Worm (Caenorhabditis elegans): Measurements from ENCODE around the gene dlat-1.

ce11 chrV:14447240-14447763 is at the start of gene dlat-1, which contains the start of gene fntb-1:
- TF ChIP-seq elt-3 (tag; optimal IDR thresholded peaks at IDR 0.05) (no peak), R02D3.7 (tag; optimal IDR thresholded peaks at IDR 0.05) (no peak), skn-1 (tag; optimal IDR thresholded peaks at IDR 0.05) (no peak), lin-39 (tag; optimal IDR thresholded peaks at IDR 0.05) (no peak), mab-5 (tag; optimal IDR thresholded peaks at IDR 0.05) (no peak), ztf-4 (tag; optimal IDR thresholded peaks at IDR 0.05) (no peak), blmp-1 (tag; optimal IDR thresholded peaks at IDR 0.05; ENCODE audit: insufficient read depth) (no peak), zag-1 (tag; optimal IDR thresholded peaks at IDR 0.05) (no peak), alr-1 (tag; optimal IDR thresholded peaks at IDR 0.05) (no peak), egl-27 (tag; optimal IDR thresholded peaks at IDR 0.05) (no peak)
